Fruit fly (Drosophila melanogaster) whole organism, embryonic: ENCODE results near the gene CG42852.
A peak's percentile ranks its signal among the peaks of the same experiment; 100 is the strongest.

Experiments used
- ATbp ChIP-seq: fragments of 200-800 bp; sonication (Bioruptor generic); optimal IDR thresholded peaks from 2 replicates; lab custom pipeline; 2017; ENCODE audit warnings: missing biosample characterization, mild to moderate bottlenecking, missing genetic modification characterization, missing genetic modification reagents
- Atf6 ChIP-seq: fragments of 200-800 bp; sonication (Bioruptor generic); IDR thresholded peaks from 2 replicates; pipeline ENCODE4 v1.3.6; 2022; ENCODE audit warnings: missing biosample characterization, missing genetic modification characterization
- CG11085 ChIP-seq: fragments of 200-800 bp; sonication (Bioruptor generic); IDR thresholded peaks from 2 replicates; pipeline ENCODE4 v1.3.6; 2022; ENCODE audit warnings: missing biosample characterization, missing genetic modification characterization
- CG11504 ChIP-seq: fragments of 200-800 bp; sonication (Bioruptor generic); optimal IDR thresholded peaks from 3 replicates; lab custom pipeline; 2019; ENCODE audit warnings: missing biosample characterization, mild to moderate bottlenecking, missing genetic modification characterization, moderate library complexity
- CG11695 ChIP-seq: fragments of 200-800 bp; sonication (Bioruptor generic); IDR thresholded peaks from 3 replicates; pipeline ENCODE4 v1.3.6; 2022; ENCODE audit warnings: missing biosample characterization, missing genetic modification characterization
- CG12071 ChIP-seq: fragments of 200-800 bp; sonication (Bioruptor generic); optimal IDR thresholded peaks from 3 replicates; lab custom pipeline; 2018; ENCODE audit warnings: missing biosample characterization, mild to moderate bottlenecking, missing genetic modification characterization
- CG13287 ChIP-seq: fragments of 200-800 bp; sonication (Bioruptor generic); IDR thresholded peaks from 2 replicates; pipeline ENCODE4 v1.3.6; 2022; ENCODE audit warnings: missing biosample characterization, missing genetic modification characterization; ENCODE audit not compliant: partially characterized antibody
- CG13296 ChIP-seq: fragments of 200-800 bp; sonication (Bioruptor generic); optimal IDR thresholded peaks from 3 replicates; lab custom pipeline; 2018; ENCODE audit warnings: missing biosample characterization, mild to moderate bottlenecking, missing genetic modification characterization
- CG13775 ChIP-seq: fragments of 200-800 bp; sonication (Bioruptor generic); optimal IDR thresholded peaks from 3 replicates; lab custom pipeline; 2017; ENCODE audit warnings: missing biosample characterization, mild to moderate bottlenecking, missing genetic modification characterization
- CG14965 ChIP-seq: fragments of 200-800 bp; sonication (Bioruptor generic); optimal IDR thresholded peaks from 2 replicates; lab custom pipeline; 2016; ENCODE audit warnings: missing biosample characterization, missing genetic modification characterization, borderline replicate concordance
- CG1602 ChIP-seq: fragments of 200-800 bp; sonication (Bioruptor generic); optimal IDR thresholded peaks from 3 replicates; lab custom pipeline; 2016; ENCODE audit warnings: missing biosample characterization, missing genetic modification characterization
- CG16815 ChIP-seq: fragments of 200-800 bp; sonication (Bioruptor generic); optimal IDR thresholded peaks from 3 replicates; lab custom pipeline; 2017; ENCODE audit warnings: missing biosample characterization, mild to moderate bottlenecking, missing genetic modification characterization
- CG17361 ChIP-seq: fragments of 200-800 bp; sonication (Bioruptor generic); IDR thresholded peaks from 3 replicates; pipeline ENCODE4 v1.3.6; 2022; ENCODE audit warnings: missing biosample characterization, missing genetic modification characterization
- CG17802 ChIP-seq: fragments of 200-800 bp; sonication (Bioruptor generic); optimal IDR thresholded peaks from 2 replicates; lab custom pipeline; 2018; ENCODE audit warnings: missing biosample characterization, mild to moderate bottlenecking, missing genetic modification characterization, moderate library complexity
- CG18011 ChIP-seq: fragments of 200-800 bp; sonication (Bioruptor generic); optimal IDR thresholded peaks from 2 replicates; lab custom pipeline; 2017; ENCODE audit warnings: missing biosample characterization, missing genetic modification characterization, mild to moderate bottlenecking, moderate library complexity, missing genotype
- CG18619 ChIP-seq: fragments of 200-800 bp; sonication (Bioruptor generic); optimal IDR thresholded peaks from 3 replicates; lab custom pipeline; 2017; ENCODE audit warnings: missing biosample characterization, mild to moderate bottlenecking, missing genetic modification characterization
- CG18764 ChIP-seq: fragments of 200-800 bp; sonication (Bioruptor generic); optimal IDR thresholded peaks from 3 replicates; lab custom pipeline; 2016; ENCODE audit warnings: missing biosample characterization, missing genetic modification characterization
- CG2129 ChIP-seq: fragments of 200-800 bp; sonication (Bioruptor generic); IDR thresholded peaks from 2 replicates; pipeline ENCODE4 v1.3.6; 2022; ENCODE audit warnings: missing biosample characterization, missing genetic modification characterization; ENCODE audit not compliant: partially characterized antibody
- CG2199 ChIP-seq: fragments of 200-800 bp; sonication (Bioruptor generic); IDR thresholded peaks from 3 replicates; pipeline ENCODE4 v1.3.6; 2022; ENCODE audit warnings: missing biosample characterization, missing genetic modification characterization
- CG31441 ChIP-seq: fragments of 200-800 bp; sonication (Bioruptor generic); IDR thresholded peaks from 2 replicates; pipeline ENCODE4 v1.3.6; 2022; ENCODE audit warnings: missing biosample characterization, missing genetic modification characterization
- CG7928 ChIP-seq: fragments of 200-800 bp; sonication (Bioruptor generic); optimal IDR thresholded peaks from 2 replicates; lab custom pipeline; 2017; ENCODE audit warnings: missing biosample characterization, mild to moderate bottlenecking, missing genetic modification characterization
- CG8478 ChIP-seq: fragments of >200 bp; optimal IDR thresholded peaks from 2 replicates; lab custom pipeline; 2018
- Dbx ChIP-seq: fragments of 200-800 bp; sonication (Bioruptor generic); IDR thresholded peaks from 3 replicates; pipeline ENCODE4 v1.3.6; 2022; ENCODE audit warnings: missing biosample characterization, missing genetic modification characterization
- Dip2 ChIP-seq: fragments of 200-800 bp; sonication (Bioruptor generic); IDR thresholded peaks from 2 replicates; pipeline ENCODE4 v1.3.6; 2022; ENCODE audit warnings: missing biosample characterization, missing genetic modification characterization
- Dll ChIP-seq: fragments of 200-800 bp; sonication (Bioruptor generic); IDR thresholded peaks from 4 replicates; pipeline ENCODE4 v1.3.6; 2022; ENCODE audit warnings: missing biosample characterization, missing genetic modification characterization; ENCODE audit not compliant: partially characterized antibody
- Dp ChIP-seq: fragments of 200-800 bp; sonication (Bioruptor generic); optimal IDR thresholded peaks from 2 replicates; lab custom pipeline; 2018; ENCODE audit warnings: missing biosample characterization, mild to moderate bottlenecking, missing genetic modification characterization, moderate library complexity
- Elba2 ChIP-seq: fragments of 200-800 bp; sonication (Bioruptor generic); optimal IDR thresholded peaks from 3 replicates; lab custom pipeline; 2016; ENCODE audit warnings: missing biosample characterization, missing genetic modification characterization
- HHEX ChIP-seq: fragments of 200-800 bp; sonication (Bioruptor generic); optimal IDR thresholded peaks from 3 replicates; lab custom pipeline; 2017; ENCODE audit warnings: missing biosample characterization, mild to moderate bottlenecking, missing genetic modification characterization, missing genetic modification reagents
- Hr3 ChIP-seq: fragments of 200-800 bp; sonication (Bioruptor generic); optimal IDR thresholded peaks from 3 replicates; lab custom pipeline; 2016; ENCODE audit warnings: missing biosample characterization, missing genetic modification characterization
- Jarid2 ChIP-seq: fragments of 200-800 bp; sonication (Bioruptor generic); optimal IDR thresholded peaks from 3 replicates; lab custom pipeline; 2017; ENCODE audit warnings: mild to moderate bottlenecking, missing biosample characterization, missing genetic modification reagents, missing genetic modification characterization
- Kr ChIP-seq: fragments of 200-800 bp; sonication (Bioruptor generic); optimal IDR thresholded peaks from 2 replicates; lab custom pipeline; 2017; ENCODE audit warnings: missing biosample characterization, mild to moderate bottlenecking, missing genetic modification characterization
- Optix ChIP-seq: fragments of 200-800 bp; sonication (Bioruptor generic); IDR thresholded peaks from 3 replicates; pipeline ENCODE4 v1.3.6; 2022; ENCODE audit warnings: missing biosample characterization, missing genetic modification characterization
- Ptx1 ChIP-seq: fragments of 200-800 bp; sonication (Bioruptor generic); IDR thresholded peaks from 2 replicates; pipeline ENCODE4 v1.3.6; 2022; ENCODE audit warnings: missing biosample characterization, missing genetic modification characterization
- Ravus ChIP-seq: fragments of 200-800 bp; sonication (Bioruptor generic); IDR thresholded peaks from 2 replicates; pipeline ENCODE4 v1.3.6; 2022; ENCODE audit warnings: missing biosample characterization, missing genetic modification characterization
- Scr ChIP-seq: fragments of 200-800 bp; sonication (Bioruptor generic); IDR thresholded peaks from 2 replicates; pipeline ENCODE4 v1.3.6; 2022; ENCODE audit warnings: missing biosample characterization, missing genetic modification characterization; ENCODE audit not compliant: partially characterized antibody
- Side ChIP-seq: fragments of 200-800 bp; sonication (Bioruptor generic); optimal IDR thresholded peaks from 2 replicates; lab custom pipeline; 2016; ENCODE audit warnings: missing biosample characterization, missing genetic modification characterization
- bbx ChIP-seq: fragments of 200-800 bp; sonication (Bioruptor generic); IDR thresholded peaks from 2 replicates; pipeline ENCODE4 v1.3.6; 2022; ENCODE audit warnings: missing biosample characterization, missing genetic modification characterization; ENCODE audit not compliant: partially characterized antibody
- bcd ChIP-seq: fragments of 200-800 bp; sonication (Bioruptor generic); optimal IDR thresholded peaks from 2 replicates; lab custom pipeline; 2017; ENCODE audit warnings: missing biosample characterization, mild to moderate bottlenecking, missing genetic modification characterization
- chif ChIP-seq, 2 experiments: fragments of 200-800 bp; sonication (Bioruptor generic); optimal IDR thresholded peaks; 3 replicates each; lab custom pipeline; 2016; ENCODE audit warnings: missing biosample characterization in 2 of 2, missing genetic modification characterization in 2 of 2
- hth ChIP-seq: fragments of >200 bp; optimal IDR thresholded peaks from 2 replicates; lab custom pipeline; 2017; ENCODE audit warnings: inconsistent platforms
- inv ChIP-seq: fragments of 200-800 bp; sonication (Bioruptor generic); IDR thresholded peaks from 2 replicates; pipeline ENCODE4 v1.3.6; 2022; ENCODE audit warnings: missing biosample characterization, missing genetic modification characterization; ENCODE audit not compliant: partially characterized antibody
- jing ChIP-seq: fragments of 200-800 bp; sonication (Bioruptor generic); optimal IDR thresholded peaks from 2 replicates; lab custom pipeline; 2018; ENCODE audit warnings: missing biosample characterization, mild to moderate bottlenecking, missing genetic modification characterization
- jumu ChIP-seq: fragments of 200-800 bp; sonication (Bioruptor generic); optimal IDR thresholded peaks from 3 replicates; lab custom pipeline; 2016; ENCODE audit warnings: missing biosample characterization, missing genetic modification characterization
- phol ChIP-seq: fragments of 200-800 bp; sonication (Bioruptor generic); optimal IDR thresholded peaks from 3 replicates; lab custom pipeline; 2018; ENCODE audit warnings: missing biosample characterization, mild to moderate bottlenecking, missing genetic modification characterization, moderate library complexity
- pros ChIP-seq: fragments of 200-800 bp; sonication (Bioruptor generic); optimal IDR thresholded peaks from 3 replicates; lab custom pipeline; 2019; ENCODE audit warnings: missing biosample characterization, mild to moderate bottlenecking, missing genetic modification characterization, moderate library complexity
- rib ChIP-seq: fragments of 200-800 bp; sonication (Bioruptor generic); IDR thresholded peaks from 2 replicates; pipeline ENCODE4 v1.3.6; 2022; ENCODE audit warnings: missing biosample characterization, missing genetic modification characterization
- sc ChIP-seq, 3 experiments: fragments of >200 bp in 2 of 3; fragments of 200-800 bp in 1 of 3; sonication (Bioruptor generic) in 1 of 3; optimal IDR thresholded peaks; 2 replicates in 2 of 3; 3 replicates in 1 of 3; lab custom pipeline; 2017; ENCODE audit warnings: mild to moderate bottlenecking in 1 of 3, missing biosample characterization in 1 of 3, missing genetic modification characterization in 1 of 3, missing genetic modification reagents in 1 of 3
- seq ChIP-seq: fragments of 200-800 bp; sonication (Bioruptor generic); IDR thresholded peaks from 2 replicates; pipeline ENCODE4 v1.3.6; 2022; ENCODE audit warnings: missing biosample characterization, missing genetic modification characterization
- sima ChIP-seq: fragments of 200-800 bp; sonication (Bioruptor generic); optimal IDR thresholded peaks from 2 replicates; lab custom pipeline; 2016; ENCODE audit warnings: missing biosample characterization, missing genetic modification characterization
- stc ChIP-seq: fragments of 200-800 bp; sonication (Bioruptor generic); IDR thresholded peaks from 2 replicates; pipeline ENCODE4 v1.3.6; 2022; ENCODE audit warnings: missing biosample characterization, missing genetic modification characterization
- ttk ChIP-seq: fragments of 200-800 bp; sonication (Bioruptor generic); IDR thresholded peaks from 2 replicates; pipeline ENCODE4 v2.1.2; 2022; ENCODE audit warnings: missing biosample characterization, missing genetic modification characterization
- tx ChIP-seq: fragments of 200-800 bp; sonication (Bioruptor generic); optimal IDR thresholded peaks from 2 replicates; lab custom pipeline; 2016; ENCODE audit warnings: missing biosample characterization, missing genetic modification characterization

The CG42852 gene

DNA sequence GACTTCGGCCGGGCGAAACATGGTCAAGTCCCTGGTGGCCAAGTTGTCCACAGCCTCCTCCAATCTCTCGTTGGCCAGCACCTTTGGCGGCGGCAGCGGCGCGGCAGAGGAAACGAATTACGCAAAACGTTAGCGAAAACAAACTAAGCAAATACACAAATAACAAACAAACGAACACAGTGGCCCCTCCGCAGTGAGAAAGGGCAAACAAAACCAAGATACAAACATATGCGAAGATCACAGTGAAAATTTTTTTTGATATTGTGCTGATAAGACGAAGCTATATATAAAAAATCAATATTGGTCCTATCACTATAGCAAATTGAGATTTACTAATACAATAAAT is 41.1 kb upstream of the CG42852 start (continued):
- TF ChIP-seq sc (optimal IDR thresholded peaks at IDR 0.05; lab: Kevin White, UChicago) (no peak), sc (GFP tag; optimal IDR thresholded peaks at IDR 0.05; lab: Kevin White, UChicago) (no peak), CG11504 (tag; lab: Kevin White, UChicago) (no peak), CG1602 (GFP tag; lab: Kevin White, UChicago) (no peak), Dip2 (no peak), CG18764 (GFP tag; lab: Kevin White, UChicago) (no peak), Optix (GFP tag; lab: Robert Waterston, UW) (no peak), Elba2 (no peak), Side (GFP tag; lab: Kevin White, UChicago) (no peak), pros (GFP tag; lab: Kevin White, UChicago) (no peak), CG17802 (tag; lab: Kevin White, UChicago) (no peak), Atf6 (GFP tag; lab: Robert Waterston, UW) (peak; percentile 53; the same call in 1 of the 2 replicates), stc (no peak), CG16815 (no peak), CG13775 (GFP tag; lab: Kevin White, UChicago) (no peak), bbx (GFP tag; lab: Robert Waterston, UW) (no peak), inv (no peak), CG11085 (GFP tag; lab: Robert Waterston, UW) (no peak), HHEX (GFP tag; lab: Kevin White, UChicago) (peak; percentile 19), CG14965 (no peak), CG31441 (GFP tag; lab: Robert Waterston, UW) (no peak), CG13287 (GFP tag; lab: Robert Waterston, UW) (no peak), Kr (GFP tag; lab: Kevin White, UChicago) (no peak), rib (GFP tag; lab: Robert Waterston, UW) (no peak), Jarid2 (GFP tag; lab: Kevin White, UChicago) (no peak), bcd (GFP tag; lab: Kevin White, UChicago) (no peak), Scr (GFP tag; lab: Robert Waterston, UW) (no peak), CG12071 (GFP tag; lab: Kevin White, UChicago) (no peak), Dbx (no peak), tx (GFP tag; lab: Kevin White, UChicago) (no peak), jumu (GFP tag; lab: Kevin White, UChicago) (no peak), CG13296 (GFP tag; lab: Kevin White, UChicago) (no peak), Ravus (GFP tag; lab: Robert Waterston, UW) (no peak), CG11695 (GFP tag; lab: Robert Waterston, UW) (no peak), CG7928 (GFP tag; lab: Kevin White, UChicago) (no peak), Hr3 (GFP tag; lab: Kevin White, UChicago) (no peak), Dll (GFP tag; lab: Robert Waterston, UW) (no peak), CG2129 (GFP tag; lab: Robert Waterston, UW) (no peak), phol (tag; lab: Kevin White, UChicago) (no peak), chif (GFP tag; optimal IDR thresholded peaks at IDR 0.05; lab: Kevin White, UChicago) (no peak), hth (lab: Kevin White, UChicago) (no peak), Ptx1 (no peak), seq (GFP tag; lab: Robert Waterston, UW) (peak; percentile 35; the same call in 1 of the 2 replicates), CG17361 (GFP tag; lab: Robert Waterston, UW) (no peak), CG18619 (GFP tag; lab: Kevin White, UChicago) (no peak), ATbp (no peak), CG18011 (GFP tag; lab: Kevin White, UChicago) (no peak), CG2199 (GFP tag; lab: Robert Waterston, UW) (no peak), CG8478 (no peak), ttk (GFP tag; lab: Robert Waterston, UW) (no peak), jing (no peak), Dp (GFP tag; lab: Kevin White, UChicago) (no peak), sima (GFP tag; lab: Kevin White, UChicago) (no peak)
